Worm (Caenorhabditis elegans) whole organism, young adult: ENCODE measurements around the gene ints-9.

Experiments used
- B0019.2 ChIP-seq: fragments of 200-800 bp; sonication (Bioruptor generic); conservative IDR thresholded peaks from 2 replicates; pipeline ENCODE4 v1.3.6; 2022; ENCODE audit warnings: missing genetic modification reagents, missing genetic modification characterization, missing compliant biosample characterization
- B0261.1 ChIP-seq: sonication (generic microtip); optimal IDR thresholded peaks from 2 replicates; lab custom pipeline; 2016; ENCODE audit warnings: mild to moderate bottlenecking, missing genetic modification characterization, moderate library complexity, missing compliant biosample characterization
- B0336.3 ChIP-seq: fragments of 200-800 bp; sonication (Bioruptor generic); IDR thresholded peaks from 2 replicates; pipeline ENCODE4 v1.3.6; 2022; ENCODE audit warnings: missing genetic modification characterization, missing compliant biosample characterization
- C06A6.2 ChIP-seq: fragments of 200-800 bp; sonication (Bioruptor generic); conservative IDR thresholded peaks from 2 replicates; pipeline ENCODE4 v1.3.6; 2022; ENCODE audit warnings: missing genetic modification characterization, missing compliant biosample characterization
- C17E4.6 ChIP-seq: fragments of 200-800 bp; sonication (Bioruptor generic); IDR thresholded peaks from 2 replicates; pipeline ENCODE4 v1.3.6; 2022; ENCODE audit warnings: missing genetic modification reagents, missing genetic modification characterization, missing compliant biosample characterization
- F23B12.7 ChIP-seq: sonication (generic microtip); optimal IDR thresholded peaks from 2 replicates; lab custom pipeline; 2017; ENCODE audit warnings: missing genetic modification characterization, mild to moderate bottlenecking, missing compliant biosample characterization, antibody characterized with exemption, moderate library complexity; ENCODE audit not compliant: insufficient read depth
- F37B4.10 ChIP-seq: fragments of 200-800 bp; sonication (Bioruptor generic); IDR thresholded peaks from 2 replicates; pipeline ENCODE4 v1.3.6; 2022; ENCODE audit warnings: missing genetic modification characterization, missing compliant biosample characterization
- F39B2.1 ChIP-seq: fragments of 200-800 bp; sonication (Bioruptor generic); IDR thresholded peaks from 2 replicates; pipeline ENCODE4 v1.3.6; 2022; ENCODE audit warnings: missing genetic modification reagents, missing genetic modification characterization, missing compliant biosample characterization
- F52B5.7 ChIP-seq: sonication (generic microtip); optimal IDR thresholded peaks from 2 replicates; lab custom pipeline; 2016; ENCODE audit warnings: mild to moderate bottlenecking, missing genetic modification characterization, missing compliant biosample characterization
- K11D2.4 ChIP-seq: fragments of 200-800 bp; sonication (Bioruptor generic); IDR thresholded peaks from 2 replicates; pipeline ENCODE4 v1.3.6; 2022; ENCODE audit warnings: missing genetic modification reagents, missing genetic modification characterization, missing compliant biosample characterization
- K12H6.12 ChIP-seq: fragments of 200-800 bp; sonication (Bioruptor generic); optimal IDR thresholded peaks from 2 replicates; lab custom pipeline; 2018; ENCODE audit warnings: mild to moderate bottlenecking, missing genetic modification characterization, missing compliant biosample characterization
- Y53G8AR.9 ChIP-seq: fragments of 200-800 bp; sonication (Bioruptor generic); conservative IDR thresholded peaks from 2 replicates; pipeline ENCODE4 v1.3.6; 2022; ENCODE audit warnings: missing genetic modification reagents, missing genetic modification characterization, missing compliant biosample characterization
- Y95B8A.8 ChIP-seq: fragments of 200-800 bp; sonication (Bioruptor generic); IDR thresholded peaks from 2 replicates; pipeline ENCODE4 v1.3.6; 2022; ENCODE audit warnings: missing genetic modification reagents, missing genetic modification characterization, missing compliant biosample characterization
- atf-7 ChIP-seq: sonication (generic microtip); optimal IDR thresholded peaks from 2 replicates; lab custom pipeline; 2017; ENCODE audit warnings: mild to moderate bottlenecking, missing genetic modification characterization, missing compliant biosample characterization
- attf-3 ChIP-seq: fragments of 200-800 bp; sonication (Bioruptor generic); conservative IDR thresholded peaks from 2 replicates; pipeline ENCODE4 v1.3.6; 2022; ENCODE audit warnings: missing genetic modification reagents, missing genetic modification characterization, missing compliant biosample characterization
- attf-5 ChIP-seq: fragments of 200-800 bp; sonication (Bioruptor generic); optimal IDR thresholded peaks from 2 replicates; lab custom pipeline; 2018; ENCODE audit warnings: mild to moderate bottlenecking, missing genetic modification characterization, missing compliant biosample characterization
- cebp-1 ChIP-seq, 2 experiments: fragments of 200-800 bp in 1 of 2; sonication (Bioruptor generic) in 1 of 2; sonication (generic microtip) in 1 of 2; IDR thresholded peaks in 1 of 2; optimal IDR thresholded peaks in 1 of 2; 2 replicates each; pipeline versions ENCODE4 v1.3.6 to Lab custom; 2017 to 2022; ENCODE audit warnings: missing compliant biosample characterization in 2 of 2, missing genetic modification characterization in 2 of 2, mild to moderate bottlenecking in 1 of 2, missing genetic modification reagents in 1 of 2, moderate library complexity in 1 of 2
- ceh-100 ChIP-seq: fragments of 200-800 bp; sonication (Bioruptor generic); IDR thresholded peaks from 2 replicates; pipeline ENCODE4 v1.3.6; 2022; ENCODE audit warnings: missing genetic modification reagents, missing genetic modification characterization, missing compliant biosample characterization
- ceh-79 ChIP-seq: sonication (generic microtip); optimal IDR thresholded peaks from 2 replicates; lab custom pipeline; 2017; ENCODE audit warnings: mild to moderate bottlenecking, missing genetic modification characterization, missing compliant biosample characterization
- egl-44 ChIP-seq: fragments of 200-800 bp; sonication (Bioruptor generic); IDR thresholded peaks from 2 replicates; pipeline ENCODE4 v1.3.6; 2022; ENCODE audit warnings: missing genetic modification reagents, missing genetic modification characterization, missing compliant biosample characterization
- him-1 ChIP-seq: sonication (generic microtip); optimal IDR thresholded peaks from 2 replicates; lab custom pipeline; 2016; ENCODE audit warnings: missing genotype, missing genetic modification reagents, missing genetic modification characterization, missing compliant biosample characterization
- hlh-12 ChIP-seq: sonication (generic microtip); optimal IDR thresholded peaks from 2 replicates; lab custom pipeline; 2016; ENCODE audit warnings: missing genetic modification characterization, missing compliant biosample characterization
- hsf-1 ChIP-seq: fragments of 200-800 bp; sonication (Bioruptor generic); IDR thresholded peaks from 2 replicates; pipeline ENCODE4 v1.3.6; 2022; ENCODE audit warnings: missing genetic modification reagents, missing genetic modification characterization, missing compliant biosample characterization
- lag-1 ChIP-seq: fragments of 200-800 bp; sonication (Bioruptor generic); IDR thresholded peaks from 2 replicates; pipeline ENCODE4 v1.3.6; 2022; ENCODE audit warnings: missing genetic modification reagents, missing genetic modification characterization, missing compliant biosample characterization
- let-526 ChIP-seq: fragments of 200-800 bp; sonication (Bioruptor generic); IDR thresholded peaks from 2 replicates; pipeline ENCODE4 v1.3.6; 2022; ENCODE audit warnings: missing genetic modification reagents, missing genetic modification characterization, missing compliant biosample characterization
- let-607 ChIP-seq, 2 experiments: fragments of 200-800 bp in 1 of 2; sonication (Bioruptor generic) in 1 of 2; sonication (generic microtip) in 1 of 2; optimal IDR thresholded peaks; 2 replicates each; lab custom pipeline; 2016 to 2018; ENCODE audit warnings: mild to moderate bottlenecking in 2 of 2, missing compliant biosample characterization in 2 of 2, missing genetic modification characterization in 2 of 2, moderate library complexity in 2 of 2, missing genotype in 1 of 2
- lin-40 ChIP-seq: sonication (generic microtip); optimal IDR thresholded peaks from 2 replicates; lab custom pipeline; 2016; ENCODE audit warnings: missing genetic modification characterization, mild to moderate bottlenecking, missing compliant biosample characterization, missing genotype, missing genetic modification reagents
- madf-10 ChIP-seq: sonication (generic microtip); optimal IDR thresholded peaks from 2 replicates; lab custom pipeline; 2016; ENCODE audit warnings: mild to moderate bottlenecking, missing genetic modification characterization, missing compliant biosample characterization
- madf-6 ChIP-seq: fragments of 200-800 bp; sonication (Bioruptor generic); IDR thresholded peaks from 2 replicates; pipeline ENCODE4 v1.3.6; 2022; ENCODE audit warnings: missing genetic modification reagents, missing genetic modification characterization, missing compliant biosample characterization
- mxl-1 ChIP-seq: sonication (generic microtip); optimal IDR thresholded peaks from 2 replicates; lab custom pipeline; 2016; ENCODE audit warnings: missing genetic modification characterization, missing compliant biosample characterization
- nfya-1 ChIP-seq: sonication (generic microtip); optimal IDR thresholded peaks from 2 replicates; lab custom pipeline; 2017; ENCODE audit warnings: antibody characterized with exemption, missing compliant biosample characterization, missing genetic modification characterization, borderline replicate concordance; ENCODE audit not compliant: insufficient read depth
- nfya-2 ChIP-seq: fragments of 200-800 bp; sonication (Bioruptor generic); IDR thresholded peaks from 2 replicates; pipeline ENCODE4 v1.3.6; 2022; ENCODE audit warnings: missing genetic modification reagents, missing genetic modification characterization, missing compliant biosample characterization
- nfyb-1 ChIP-seq: fragments of 200-800 bp; sonication (Bioruptor generic); IDR thresholded peaks from 2 replicates; pipeline ENCODE4 v1.3.6; 2022; ENCODE audit warnings: missing genetic modification reagents, missing genetic modification characterization, missing compliant biosample characterization
- nhr-27 ChIP-seq: fragments of 200-800 bp; sonication (Bioruptor generic); optimal IDR thresholded peaks from 2 replicates; lab custom pipeline; 2018; ENCODE audit warnings: mild to moderate bottlenecking, missing genetic modification characterization, moderate library complexity, missing compliant biosample characterization
- nhr-80 ChIP-seq: sonication (generic microtip); optimal IDR thresholded peaks from 2 replicates; lab custom pipeline; 2016; ENCODE audit warnings: missing genetic modification characterization, missing compliant biosample characterization
- pbrm-1 ChIP-seq: fragments of 200-800 bp; sonication (Bioruptor generic); IDR thresholded peaks from 2 replicates; pipeline ENCODE4 v1.3.6; 2022; ENCODE audit warnings: missing genetic modification reagents, missing genetic modification characterization, missing compliant biosample characterization
- pha-4 ChIP-seq: fragments of 150-350 bp; sonication (generic microtip); optimal IDR thresholded peaks from 2 replicates; lab custom pipeline; 2014; ENCODE audit warnings: missing biosample characterization, missing genetic modification reagents, missing genetic modification characterization
- rpc-1 ChIP-seq, 2 experiments: fragments of 150-350 bp in 1 of 2; sonication (generic microtip) in 1 of 2; optimal IDR thresholded peaks; 2 replicates each; lab custom pipeline; 2014 to 2018; ENCODE audit warnings: missing biosample characterization in 1 of 2, missing genetic modification characterization in 1 of 2, missing genetic modification reagents in 1 of 2, missing genotype in 1 of 2
- snpc-1.3 ChIP-seq: sonication (generic microtip); optimal IDR thresholded peaks from 2 replicates; lab custom pipeline; 2017; ENCODE audit warnings: missing genetic modification characterization, mild to moderate bottlenecking, missing compliant biosample characterization, antibody characterized with exemption, moderate library complexity, missing genotype, missing genetic modification reagents; ENCODE audit not compliant: insufficient read depth
- snpc-4 ChIP-seq, 5 experiments: fragments of 150-350 bp in 1 of 5; sonication (generic microtip) in 4 of 5; optimal IDR thresholded peaks; 2 replicates each; lab custom pipeline; 2014 to 2018; ENCODE audit warnings: missing genetic modification characterization in 5 of 5, missing biosample characterization in 3 of 5, antibody characterized with exemption in 2 of 5, mild to moderate bottlenecking in 2 of 5, missing compliant biosample characterization in 2 of 5, missing genotype in 2 of 5, moderate library complexity in 2 of 5, missing genetic modification reagents in 1 of 5
- sptf-2 ChIP-seq: fragments of 200-800 bp; sonication (Bioruptor generic); optimal IDR thresholded peaks from 2 replicates; lab custom pipeline; 2018; ENCODE audit warnings: mild to moderate bottlenecking, missing genetic modification characterization, missing compliant biosample characterization
- tbp1 ChIP-seq: fragments of 200-800 bp; sonication (Bioruptor generic); optimal IDR thresholded peaks from 2 replicates; lab custom pipeline; 2018; ENCODE audit warnings: mild to moderate bottlenecking, missing genetic modification characterization, missing compliant biosample characterization
- unc-130 ChIP-seq: sonication (generic microtip); optimal IDR thresholded peaks from 2 replicates; lab custom pipeline; 2016; ENCODE audit warnings: missing genetic modification reagents, missing genetic modification characterization, missing compliant biosample characterization
- unc-62 ChIP-seq: fragments of 150-350 bp; optimal IDR thresholded peaks from 2 replicates; lab custom pipeline; 2014; ENCODE audit warnings: missing biosample characterization, missing genetic modification reagents, missing genetic modification characterization
- xnd-1 ChIP-seq: sonication (generic microtip); optimal IDR thresholded peaks from 2 replicates; lab custom pipeline; 2016; ENCODE audit warnings: missing genotype, missing genetic modification reagents, missing genetic modification characterization, missing compliant biosample characterization
- ztf-25 ChIP-seq: fragments of 200-800 bp; sonication (Bioruptor generic); IDR thresholded peaks from 2 replicates; pipeline ENCODE4 v1.3.6; 2022; ENCODE audit warnings: missing genetic modification reagents, missing genetic modification characterization, missing compliant biosample characterization
- ztf-26 ChIP-seq: sonication (generic microtip); optimal IDR thresholded peaks from 2 replicates; lab custom pipeline; 2017; ENCODE audit warnings: missing genetic modification characterization, missing compliant biosample characterization

Gene ints-9

ce11 chrV:7575563-7575962 is at the start of gene ints-9, which contains the start of gene snu-66 (continued):
- TF ChIP-seq unc-62 (GFP tag; lab: Kevin White, UChicago) = no peak
- TF ChIP-seq F39B2.1 = no peak
- no peak for TF ChIP-seq madf-10 (tag; lab: Kevin White, UChicago)
- no peak for TF ChIP-seq ztf-25 (GFP tag; lab: Robert Waterston, UW)
- TF ChIP-seq attf-3 (GFP tag; lab: Robert Waterston, UW) = no peak
- peak; percentile 7; the same call in 1 of the 2 replicates for TF ChIP-seq pbrm-1 (GFP tag; lab: Robert Waterston, UW)
- no peak for TF ChIP-seq unc-130 (GFP tag; lab: Kevin White, UChicago)
- TF ChIP-seq nfya-2 (GFP tag; lab: Robert Waterston, UW) = no peak
- peak; percentile 41; the same call in 1 of the 2 replicates for TF ChIP-seq madf-6 (GFP tag; lab: Robert Waterston, UW)
- no peak for TF ChIP-seq F23B12.7 (tag; lab: Kevin White, UChicago)
- TF ChIP-seq hsf-1 (GFP tag; lab: Robert Waterston, UW) = peak; percentile 53
- no peak for TF ChIP-seq lag-1 (GFP tag; lab: Robert Waterston, UW)
- no peak for TF ChIP-seq C06A6.2 (GFP tag; lab: Robert Waterston, UW)
- TF ChIP-seq nhr-27 = no peak
- TF ChIP-seq K11D2.4 = no peak
- no peak for TF ChIP-seq let-526 (GFP tag; lab: Robert Waterston, UW)
- no peak for TF ChIP-seq snpc-4 (GFP tag; optimal IDR thresholded peaks at IDR 0.05; lab: Kevin White, UChicago)
- TF ChIP-seq snpc-4 (tag; optimal IDR thresholded peaks at IDR 0.05; lab: Kevin White, UChicago) = peak in 2 of 4 experiments; percentile 34 to 47
- no peak for TF ChIP-seq hlh-12 (tag; lab: Kevin White, UChicago)
- TF ChIP-seq B0261.1 = no peak
- TF ChIP-seq sptf-2 (GFP tag; lab: Kevin White, UChicago) = no peak
- TF ChIP-seq egl-44 = no peak
- TF ChIP-seq tbp1 (GFP tag; lab: Kevin White, UChicago) = peak; percentile 15
- TF ChIP-seq ceh-79 (tag; lab: Kevin White, UChicago) = no peak
- TF ChIP-seq snpc-1.3 = no peak
- no peak for TF ChIP-seq B0019.2 (GFP tag; lab: Robert Waterston, UW)
- TF ChIP-seq rpc-1 (optimal IDR thresholded peaks at IDR 0.05; lab: Kevin White, UChicago) = no peak
- TF ChIP-seq rpc-1 (tag; optimal IDR thresholded peaks at IDR 0.05; lab: Kevin White, UChicago) = no peak
- no peak for TF ChIP-seq ceh-100 (GFP tag; lab: Robert Waterston, UW)
- TF ChIP-seq nfya-1 (tag; lab: Kevin White, UChicago) = no peak
- TF ChIP-seq mxl-1 = no peak
- no peak for TF ChIP-seq ztf-26 (tag; lab: Kevin White, UChicago)
- peak; percentile 65 for TF ChIP-seq attf-5
- no peak for TF ChIP-seq let-607 (tag; optimal IDR thresholded peaks at IDR 0.05; lab: Kevin White, UChicago)
- no peak for TF ChIP-seq C17E4.6 (GFP tag; lab: Robert Waterston, UW)
- TF ChIP-seq pha-4 (tag; lab: Kevin White, UChicago) = no peak
- TF ChIP-seq atf-7 (tag; lab: Kevin White, UChicago) = no peak
- no peak for TF ChIP-seq cebp-1 (GFP tag; IDR thresholded peaks at IDR 0.05; lab: Robert Waterston, UW)
- peak; percentile 45 for TF ChIP-seq cebp-1 (tag; optimal IDR thresholded peaks at IDR 0.05; lab: Kevin White, UChicago)
- TF ChIP-seq Y95B8A.8 = no peak
- no peak for TF ChIP-seq F37B4.10 (GFP tag; lab: Robert Waterston, UW)
- no peak for TF ChIP-seq xnd-1 (tag; lab: Kevin White, UChicago)
- no peak for TF ChIP-seq B0336.3 (GFP tag; lab: Robert Waterston, UW)
- TF ChIP-seq F52B5.7 (tag; lab: Kevin White, UChicago) = no peak
- peak; percentile 43 for TF ChIP-seq lin-40
- TF ChIP-seq Y53G8AR.9 = no peak
- peak; percentile 1 for TF ChIP-seq nhr-80
- no peak for TF ChIP-seq him-1 (tag; lab: Kevin White, UChicago)
- no peak for TF ChIP-seq K12H6.12 (tag; lab: Kevin White, UChicago)
- no peak for TF ChIP-seq nfyb-1
